Fruit fly (Drosophila melanogaster): Measurements from ENCODE around the gene CG10352.
A peak's percentile ranks its signal among the peaks of the same experiment; 100 is the strongest.

CG10352 gene

dm6 chrX:11849267-11849666 lies 27.7 kb downstream of the CG10352 start (continued):
- TF ChIP-seq CG18599 (GFP tag; optimal IDR thresholded peaks at IDR 0.05) (no peak), CG15696 (tag; optimal IDR thresholded peaks at IDR 0.05) (no peak), fd3F (GFP tag; optimal IDR thresholded peaks at IDR 0.05) (no peak), crol (GFP tag; IDR thresholded peaks at IDR 0.05) (peak; percentile 59; the same call in 1 of the 2 replicates), zfh2 (GFP tag; optimal IDR thresholded peaks at IDR 0.05) (no peak), CG6683 (GFP tag; optimal IDR thresholded peaks at IDR 0.05) (no peak), rib (GFP tag; IDR thresholded peaks at IDR 0.05) (no peak), Oli (tag; optimal IDR thresholded peaks at IDR 0.05) (no peak), al (GFP tag; IDR thresholded peaks at IDR 0.05) (peak; percentile 17; the same call in 1 of the 2 replicates), Hey (tag; optimal IDR thresholded peaks at IDR 0.05) (no peak), CG14441 (GFP tag; IDR thresholded peaks at IDR 0.05) (peak; percentile 40), CG4730 (GFP tag; IDR thresholded peaks at IDR 0.05) (no peak), ase (GFP tag; IDR thresholded peaks at IDR 0.05) (no peak), ci (GFP tag; IDR thresholded peaks at IDR 0.05) (0 out of 3 replicates have a peak, but pooled peaks have one; percentile 32), Atf-2 (GFP tag; optimal IDR thresholded peaks at IDR 0.05) (no peak), CG12769 (tag; optimal IDR thresholded peaks at IDR 0.05) (peak; percentile 60), Tbp (GFP tag; optimal IDR thresholded peaks at IDR 0.05) (no peak), tna (GFP tag; IDR thresholded peaks at IDR 0.05; ENCODE audit: partially characterized antibody) (no peak), CG12942 (GFP tag; optimal IDR thresholded peaks at IDR 0.05) (no peak), ranshi (GFP tag; IDR thresholded peaks at IDR 0.05) (no peak), row (GFP tag; IDR thresholded peaks at IDR 0.05) (0 out of 3 replicates have a peak, but pooled peaks have one; percentile 7), ro (GFP tag; IDR thresholded peaks at IDR 0.05) (no peak), CkIIα-i1 (GFP tag; IDR thresholded peaks at IDR 0.05) (no peak), CG42726 (GFP tag; IDR thresholded peaks at IDR 0.05; ENCODE audit: partially characterized antibody) (no peak), CG11398 (GFP tag; optimal IDR thresholded peaks at IDR 0.05) (no peak), Med (GFP tag) (peak; percentile 70), sna (GFP tag; IDR thresholded peaks at IDR 0.05; ENCODE audit: partially characterized antibody) (no peak), Awh (GFP tag; IDR thresholded peaks at IDR 0.05) (0 out of 2 replicates have a peak, but pooled peaks have one; percentile 30), CG17802 (tag; optimal IDR thresholded peaks at IDR 0.05) (no peak), gro (GFP tag; optimal IDR thresholded peaks at IDR 0.05) (no peak), vvl (GFP tag; IDR thresholded peaks at IDR 0.05) (peak; percentile 59; the same call in 1 of the 2 replicates), CG11560 (tag; IDR thresholded peaks at IDR 0.05) (no peak), CG2889 (GFP tag; IDR thresholded peaks at IDR 0.05) (no peak), CG15601 (tag; optimal IDR thresholded peaks at IDR 0.05) (no peak), CG2712 (tag; optimal IDR thresholded peaks at IDR 0.05) (no peak)

- TF ChIP-seq CG10209 (GFP tag; optimal IDR thresholded peaks at IDR 0.05) (peak; percentile 41), CG12744 (GFP tag; optimal IDR thresholded peaks at IDR 0.05) (no peak), ap (GFP tag; IDR thresholded peaks at IDR 0.05) (peak; percentile 44; the same call in 1 of the 2 replicates), CoRest (tag; optimal IDR thresholded peaks at IDR 0.05) (peak; percentile 60), Hmr (GFP tag; optimal IDR thresholded peaks at IDR 0.05) (peak; percentile 45), slou (GFP tag; optimal IDR thresholded peaks at IDR 0.05) (no peak), cwo (GFP tag; optimal IDR thresholded peaks at IDR 0.05) (peak; percentile 43), B-H1 (GFP tag; IDR thresholded peaks at IDR 0.05) (peak; percentile 21; the same call in 1 of the 3 replicates), CG10147 (GFP tag; optimal IDR thresholded peaks at IDR 0.05) (peak; percentile 5), sqz (GFP tag; optimal IDR thresholded peaks at IDR 0.05) (peak; percentile 44), CG2199 (GFP tag; IDR thresholded peaks at IDR 0.05) (0 out of 3 replicates have a peak, but pooled peaks have one; percentile 19), Deaf1 (tag; optimal IDR thresholded peaks at IDR 0.05) (peak; percentile 20), bsh (GFP tag; optimal IDR thresholded peaks at IDR 0.05) (peak in 1 of 2 experiments; percentile 7), fu2 (GFP tag; optimal IDR thresholded peaks at IDR 0.05) (no peak), CG10267 (tag; optimal IDR thresholded peaks at IDR 0.05) (peak; percentile 26), Dek (tag; optimal IDR thresholded peaks at IDR 0.05) (peak; percentile 9)
These were observed 28.3 kb downstream of the CG10352 start for dm6 chrX:11848507-11849264.

All from whole organism, embryonic.